Fruit fly (Drosophila melanogaster) whole organism, adult: ENCODE data around the gene Hsp83.

Experiments
- CG12768 ChIP-seq: fragments of 200-800 bp; sonication (Bioruptor generic); optimal IDR thresholded peaks from 2 replicates; lab custom pipeline; 2017; ENCODE audit warnings: missing biosample characterization, missing genetic modification characterization, mild to moderate bottlenecking, moderate library complexity, missing genetic modification reagents
- CG14711 ChIP-seq: fragments of 200-800 bp; sonication (Bioruptor generic); optimal IDR thresholded peaks from 2 replicates; lab custom pipeline; 2018; ENCODE audit warnings: missing biosample characterization, mild to moderate bottlenecking, missing genetic modification characterization, moderate library complexity
- CG5204 ChIP-seq: fragments of 200-800 bp; sonication (Bioruptor generic); optimal IDR thresholded peaks from 2 replicates; lab custom pipeline; 2016; ENCODE audit warnings: missing biosample characterization, missing genetic modification characterization
- Crg-1 ChIP-seq: fragments of 200-800 bp; sonication (Bioruptor generic); optimal IDR thresholded peaks from 2 replicates; lab custom pipeline; 2016; ENCODE audit warnings: missing biosample characterization, missing genetic modification characterization
- kay ChIP-seq: fragments of 200-800 bp; sonication (Bioruptor generic); peaks from one replicate; lab custom pipeline; 2016; ENCODE audit warnings: missing biosample characterization, missing genetic modification characterization, borderline replicate concordance
- ovo ChIP-seq: fragments of 200-800 bp; sonication (Bioruptor generic); optimal IDR thresholded peaks from 2 replicates; lab custom pipeline; 2016; ENCODE audit warnings: missing biosample characterization, missing genetic modification characterization

- TF ChIP-seq CG14711 (tag; lab: Kevin White, UChicago) (no peak), Crg-1 (no peak), CG12768 (no peak), CG5204 (GFP tag; lab: Kevin White, UChicago) (no peak), kay (no peak), ovo (GFP tag; lab: Kevin White, UChicago) (no peak)
These were observed 20.3 kb upstream of the Hsp83 start, which contains the start of gene CG14963 for dm6 chr3L:3172445-3172844.
